Worm (Caenorhabditis elegans): ENCODE results near the gene ZK1320.13.
"Not testable (repeated sequence)": the region's sequence is repeated elsewhere in the genome, so short reads cannot be mapped to it uniquely, and the experiment has no call there.

The ZK1320.13 gene

ce11 chrII:9725056-9725455 lies 44.5 kb downstream of the ZK1320.13 start:
- TF ChIP-seq ham-2 (GFP tag; optimal IDR thresholded peaks at IDR 0.05) (no peak), nhr-2 (tag; optimal IDR thresholded peaks at IDR 0.05) (no peak), elt-3 (tag; optimal IDR thresholded peaks at IDR 0.05) (no peak), blmp-1 (tag; optimal IDR thresholded peaks at IDR 0.05) (peak; percentile 57), lsy-2 (tag; optimal IDR thresholded peaks at IDR 0.05) (no peak), unc-62 (GFP tag; optimal IDR thresholded peaks at IDR 0.05) (no peak)

- TF ChIP-seq hlh-1 (tag; optimal IDR thresholded peaks at IDR 0.05) (peak; percentile 0), ham-2 (GFP tag; optimal IDR thresholded peaks at IDR 0.05) (no peak)
Observed at ce11 chrII:9727192-9727699, 46.7 kb downstream of the ZK1320.13 start.

ce11 chrII:9728506-9728905 lies 47.9 kb downstream of the ZK1320.13 start:
- no peak for TF ChIP-seq blmp-1 (tag; optimal IDR thresholded peaks at IDR 0.05)
- TF ChIP-seq ham-2 (GFP tag; optimal IDR thresholded peaks at IDR 0.05) = no peak
- TF ChIP-seq ceh-83 (GFP tag; optimal IDR thresholded peaks at IDR 0.05) = no peak
- TF ChIP-seq elt-3 (tag; optimal IDR thresholded peaks at IDR 0.05) = no peak
- TF ChIP-seq drap-1 (GFP tag; optimal IDR thresholded peaks at IDR 0.05) = no peak
- TF ChIP-seq pha-4 (tag; optimal IDR thresholded peaks at IDR 0.05) = no peak
- TF ChIP-seq sem-2 (GFP tag; optimal IDR thresholded peaks at IDR 0.05) = no peak
- TF ChIP-seq nhr-12 (tag; optimal IDR thresholded peaks at IDR 0.05) = no peak
- no peak for TF ChIP-seq elt-1 (tag; optimal IDR thresholded peaks at IDR 0.05; ENCODE audit: borderline replicate concordance, insufficient read depth)
- TF ChIP-seq lin-13 (tag; optimal IDR thresholded peaks at IDR 0.05) = no peak
- no peak for TF ChIP-seq nhr-76 (tag; optimal IDR thresholded peaks at IDR 0.05)
- TF ChIP-seq tbx-8 (GFP tag; optimal IDR thresholded peaks at IDR 0.05) = no peak
- TF ChIP-seq cnd-1 (tag; optimal IDR thresholded peaks at IDR 0.05) = no peak
- TF ChIP-seq zip-8 (tag; optimal IDR thresholded peaks at IDR 0.05) = no peak
- no peak for TF ChIP-seq ceh-43 (GFP tag; optimal IDR thresholded peaks at IDR 0.05)

ce11 chrII:9729196-9729595 lies 48.6 kb downstream of the ZK1320.13 start:
- no peak for TF ChIP-seq nhr-28 (tag; optimal IDR thresholded peaks at IDR 0.05)

ce11 chrII:9729866-9730265 lies 49.3 kb downstream of the ZK1320.13 start:
- TF ChIP-seq ztf-11 (tag; optimal IDR thresholded peaks at IDR 0.05) (no peak), unc-39 (tag; optimal IDR thresholded peaks at IDR 0.05) (no peak), drap-1 (GFP tag; optimal IDR thresholded peaks at IDR 0.05) (no peak)

- TF ChIP-seq drap-1 (GFP tag; optimal IDR thresholded peaks at IDR 0.05); ceh-39 (tag; optimal IDR thresholded peaks at IDR 0.05); snpc-4 (tag; optimal IDR thresholded peaks at IDR 0.05): not testable (repeated sequence)
Observed at ce11 chrII:9731810-9732209, 51.2 kb downstream of the ZK1320.13 start, which contains the start of gene mab-3. Gene mab-3, plus strand, starts transcription at chrII:9732137.

All from whole organism, mixed stage, embryonic.